Fruit fly (Drosophila melanogaster) whole organism, adult: ENCODE results near the gene CG2604.
A peak's percentile ranks its signal among the peaks of the same experiment; 100 is the strongest.

Source experiments
- CG11617 ChIP-seq: fragments of 200-800 bp; sonication (Bioruptor generic); optimal IDR thresholded peaks from 2 replicates; lab custom pipeline; 2017; ENCODE audit warnings: mild to moderate bottlenecking, missing biosample characterization, missing genetic modification reagents, missing genetic modification characterization
- CG12768 ChIP-seq: fragments of 200-800 bp; sonication (Bioruptor generic); optimal IDR thresholded peaks from 2 replicates; lab custom pipeline; 2017; ENCODE audit warnings: missing biosample characterization, missing genetic modification characterization, mild to moderate bottlenecking, moderate library complexity, missing genetic modification reagents
- CG14711 ChIP-seq: fragments of 200-800 bp; sonication (Bioruptor generic); optimal IDR thresholded peaks from 2 replicates; lab custom pipeline; 2018; ENCODE audit warnings: missing biosample characterization, mild to moderate bottlenecking, missing genetic modification characterization, moderate library complexity
- CG1620 ChIP-seq: fragments of 200-800 bp; sonication (Bioruptor generic); optimal IDR thresholded peaks from 2 replicates; lab custom pipeline; 2016; ENCODE audit warnings: missing biosample characterization, missing genetic modification characterization
- CG33017 ChIP-seq: fragments of 200-800 bp; sonication (Bioruptor generic); optimal IDR thresholded peaks from 2 replicates; lab custom pipeline; 2018; ENCODE audit warnings: missing biosample characterization, mild to moderate bottlenecking, missing genetic modification characterization, moderate library complexity
- CG5204 ChIP-seq: fragments of 200-800 bp; sonication (Bioruptor generic); optimal IDR thresholded peaks from 2 replicates; lab custom pipeline; 2016; ENCODE audit warnings: missing biosample characterization, missing genetic modification characterization
- CG7045 ChIP-seq: fragments of 200-800 bp; sonication (Bioruptor generic); optimal IDR thresholded peaks from 2 replicates; lab custom pipeline; 2017; ENCODE audit warnings: missing biosample characterization, mild to moderate bottlenecking, missing genetic modification characterization
- CG7101 ChIP-seq: fragments of 200-800 bp; sonication (Bioruptor generic); optimal IDR thresholded peaks from 2 replicates; lab custom pipeline; 2018; ENCODE audit warnings: missing biosample characterization, mild to moderate bottlenecking, missing genetic modification characterization, moderate library complexity
- Clk ChIP-seq: fragments of 200-800 bp; sonication (Bioruptor generic); optimal IDR thresholded peaks from 2 replicates; lab custom pipeline; 2017; ENCODE audit warnings: missing biosample characterization, missing genetic modification characterization
- Crg-1 ChIP-seq: fragments of 200-800 bp; sonication (Bioruptor generic); optimal IDR thresholded peaks from 2 replicates; lab custom pipeline; 2016; ENCODE audit warnings: missing biosample characterization, missing genetic modification characterization
- Hr96 ChIP-seq: fragments of 200-800 bp; sonication (Bioruptor generic); optimal IDR thresholded peaks from 2 replicates; lab custom pipeline; 2016; ENCODE audit warnings: missing biosample characterization, missing genetic modification characterization
- Mnt ChIP-seq: fragments of 200-800 bp; sonication (Bioruptor generic); optimal IDR thresholded peaks from 2 replicates; lab custom pipeline; 2016; ENCODE audit warnings: missing biosample characterization, mild to moderate bottlenecking, missing genetic modification characterization
- bab1 ChIP-seq: fragments of 200-800 bp; sonication (Bioruptor generic); optimal IDR thresholded peaks from 3 replicates; lab custom pipeline; 2019; ENCODE audit warnings: missing biosample characterization, mild to moderate bottlenecking, missing genetic modification characterization, moderate library complexity
- cic ChIP-seq: fragments of 200-800 bp; sonication (Bioruptor generic); optimal IDR thresholded peaks from 2 replicates; lab custom pipeline; 2017; ENCODE audit warnings: missing biosample characterization, mild to moderate bottlenecking, missing genetic modification characterization, moderate library complexity
- cnc ChIP-seq, 2 experiments: fragments of >200 bp; optimal IDR thresholded peaks; 2 replicates each; lab custom pipeline; 2017
- kay ChIP-seq: fragments of 200-800 bp; sonication (Bioruptor generic); peaks from one replicate; lab custom pipeline; 2016; ENCODE audit warnings: missing biosample characterization, missing genetic modification characterization, borderline replicate concordance
- ovo ChIP-seq: fragments of 200-800 bp; sonication (Bioruptor generic); optimal IDR thresholded peaks from 2 replicates; lab custom pipeline; 2016; ENCODE audit warnings: missing biosample characterization, missing genetic modification characterization
- pad ChIP-seq: fragments of 200-800 bp; sonication (Bioruptor generic); optimal IDR thresholded peaks from 3 replicates; lab custom pipeline; 2017; ENCODE audit warnings: missing biosample characterization, missing genetic modification characterization, mild to moderate bottlenecking, moderate library complexity, missing genetic modification reagents
- tj ChIP-seq: fragments of 200-800 bp; sonication (Bioruptor generic); optimal IDR thresholded peaks from 3 replicates; lab custom pipeline; 2017; ENCODE audit warnings: missing biosample characterization, mild to moderate bottlenecking, missing genetic modification characterization, moderate library complexity
- toe ChIP-seq: fragments of 200-800 bp; sonication (Bioruptor generic); optimal IDR thresholded peaks from 2 replicates; lab custom pipeline; 2016; ENCODE audit warnings: missing biosample characterization, missing genetic modification characterization

The CG2604 gene

dm6 chr3R:5263311-5264250 lies 40.4 kb upstream of the CG2604 start:
- TF ChIP-seq Mnt (peak; percentile 15), CG12768 (peak; percentile 7), Hr96 (no peak), Crg-1 (GFP tag; lab: Kevin White, UChicago) (no peak), CG1620 (GFP tag; lab: Kevin White, UChicago) (no peak), ovo (GFP tag; lab: Kevin White, UChicago) (no peak), toe (GFP tag; lab: Kevin White, UChicago) (no peak), cic (GFP tag; lab: Kevin White, UChicago) (peak; percentile 87), CG7101 (tag; lab: Kevin White, UChicago) (peak; percentile 42), CG5204 (GFP tag; lab: Kevin White, UChicago) (no peak), CG11617 (peak; percentile 60), tj (GFP tag; lab: Kevin White, UChicago) (no peak), CG33017 (tag; lab: Kevin White, UChicago) (no peak), kay (peak; percentile 95), CG7045 (GFP tag; lab: Kevin White, UChicago) (peak; percentile 12), bab1 (no peak), CG14711 (tag; lab: Kevin White, UChicago) (peak; percentile 50), cnc (optimal IDR thresholded peaks at IDR 0.05; lab: Kevin White, UChicago) (no peak), pad (peak; percentile 97), Clk (GFP tag; lab: Kevin White, UChicago) (no peak)

DNA sequence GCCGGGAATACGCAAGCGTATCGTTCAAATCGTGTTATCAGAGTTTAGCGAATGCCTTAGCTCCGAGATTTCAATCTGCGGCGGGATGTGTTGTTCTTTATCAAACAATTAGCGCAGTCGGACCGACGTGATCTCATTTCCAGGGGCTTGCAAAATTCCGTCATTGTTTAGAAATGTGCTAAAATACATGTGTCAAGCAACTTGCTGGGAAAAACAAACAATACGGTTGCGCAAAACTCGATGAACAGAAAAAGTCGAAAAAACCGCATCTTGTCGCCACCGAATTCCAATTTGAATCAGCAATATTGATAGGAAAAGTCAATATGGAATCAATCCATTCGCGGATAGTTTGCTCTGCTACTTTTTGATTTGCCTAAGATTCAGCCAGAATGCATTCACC lies 39.4 kb upstream of the CG2604 start, which contains the start of gene Tim17a2:
Gene Tim17a2, minus strand, starts transcription at position 101 of the 400 bp plus-strand sequence.
- TF ChIP-seq Clk (GFP tag; lab: Kevin White, UChicago), result no peak
- no peak for TF ChIP-seq cnc (optimal IDR thresholded peaks at IDR 0.05; lab: Kevin White, UChicago)
- TF ChIP-seq Crg-1 (GFP tag; lab: Kevin White, UChicago), result no peak
- no peak for TF ChIP-seq CG12768
- no peak for TF ChIP-seq toe (GFP tag; lab: Kevin White, UChicago)
- no peak for TF ChIP-seq CG1620 (GFP tag; lab: Kevin White, UChicago)
- TF ChIP-seq Mnt, result no peak
- no peak for TF ChIP-seq CG11617
- TF ChIP-seq CG7045 (GFP tag; lab: Kevin White, UChicago), result no peak
- no peak for TF ChIP-seq bab1
- no peak for TF ChIP-seq CG14711 (tag; lab: Kevin White, UChicago)
- TF ChIP-seq tj (GFP tag; lab: Kevin White, UChicago), result no peak
- TF ChIP-seq pad, result no peak
- TF ChIP-seq ovo (GFP tag; lab: Kevin White, UChicago), result no peak
- no peak for TF ChIP-seq Hr96
- no peak for TF ChIP-seq cic (GFP tag; lab: Kevin White, UChicago)
- TF ChIP-seq CG33017 (tag; lab: Kevin White, UChicago), result no peak

- TF ChIP-seq CG7101 (tag; lab: Kevin White, UChicago) (peak; percentile 20), cic (GFP tag; lab: Kevin White, UChicago) (peak; percentile 76), tj (GFP tag; lab: Kevin White, UChicago) (peak; percentile 83), bab1 (no peak), CG33017 (tag; lab: Kevin White, UChicago) (peak; percentile 28), CG12768 (peak; percentile 14), Hr96 (no peak), pad (no peak), kay (peak; percentile 96), ovo (GFP tag; lab: Kevin White, UChicago) (peak; percentile 36), CG11617 (no peak), Crg-1 (GFP tag; lab: Kevin White, UChicago) (peak; percentile 27), CG7045 (GFP tag; lab: Kevin White, UChicago) (no peak), Mnt (peak; percentile 55), Clk (GFP tag; lab: Kevin White, UChicago) (no peak), toe (GFP tag; lab: Kevin White, UChicago) (no peak), cnc (optimal IDR thresholded peaks at IDR 0.05; lab: Kevin White, UChicago) (peak in 1 of 2 experiments; percentile 70), CG14711 (tag; lab: Kevin White, UChicago) (no peak), CG5204 (GFP tag; lab: Kevin White, UChicago) (no peak), CG1620 (GFP tag; lab: Kevin White, UChicago) (peak; percentile 4)
These were observed 38.9 kb upstream of the CG2604 start for dm6 chr3R:5261996-5262535.

- TF ChIP-seq CG7101 (tag; lab: Kevin White, UChicago) (no peak), tj (GFP tag; lab: Kevin White, UChicago) (no peak), CG5204 (GFP tag; lab: Kevin White, UChicago) (no peak), cnc (optimal IDR thresholded peaks at IDR 0.05; lab: Kevin White, UChicago) (no peak), toe (GFP tag; lab: Kevin White, UChicago) (no peak), ovo (GFP tag; lab: Kevin White, UChicago) (no peak), Crg-1 (GFP tag; lab: Kevin White, UChicago) (no peak), Clk (GFP tag; lab: Kevin White, UChicago) (no peak), cic (GFP tag; lab: Kevin White, UChicago) (peak; percentile 56), CG12768 (peak; percentile 29), CG11617 (no peak), Hr96 (no peak), CG33017 (tag; lab: Kevin White, UChicago) (peak; percentile 30), CG7045 (GFP tag; lab: Kevin White, UChicago) (no peak), CG1620 (GFP tag; lab: Kevin White, UChicago) (no peak), bab1 (no peak), Mnt (no peak), kay (no peak)
These were observed 38.1 kb upstream of the CG2604 start for dm6 chr3R:5261262-5261661.

- TF ChIP-seq Hr96, result no peak
- peak; percentile 85 for TF ChIP-seq tj (GFP tag; lab: Kevin White, UChicago)
These were observed 34.0 kb upstream of the CG2604 start for dm6 chr3R:5257147-5257487.
